Worm (Caenorhabditis elegans) whole organism, L4/young adult: ENCODE data around the gene Y75D11A.6.
"Not testable (repeated sequence)": the region's sequence is repeated elsewhere in the genome, so short reads cannot be mapped to it uniquely, and the experiment has no call there.

Experiments used
- W03F9.2 ChIP-seq: fragments of 150-350 bp; optimal IDR thresholded peaks from 2 replicates; lab custom pipeline; 2014; ENCODE audit warnings: missing biosample characterization, missing genetic modification characterization
- dao-5 ChIP-seq: sonication (generic microtip); optimal IDR thresholded peaks from 2 replicates; lab custom pipeline; 2016; ENCODE audit warnings: missing genotype, missing genetic modification characterization, moderate library complexity, missing compliant biosample characterization
- him-1 ChIP-seq: sonication (generic microtip); optimal IDR thresholded peaks from 2 replicates; lab custom pipeline; 2016; ENCODE audit warnings: missing genotype, missing genetic modification reagents, missing genetic modification characterization, missing compliant biosample characterization

- not testable (repeated sequence) for TF ChIP-seq him-1, W03F9.2, dao-5 (tag; lab: Kevin White, UChicago)
Observed at ce11 chrX:1746117-1746516, 2.3 kb downstream of the Y75D11A.6 start, which contains the start of gene Y75D11A.3.
